Fruit fly (Drosophila melanogaster): ENCODE data around the gene Septin4.

DNA sequence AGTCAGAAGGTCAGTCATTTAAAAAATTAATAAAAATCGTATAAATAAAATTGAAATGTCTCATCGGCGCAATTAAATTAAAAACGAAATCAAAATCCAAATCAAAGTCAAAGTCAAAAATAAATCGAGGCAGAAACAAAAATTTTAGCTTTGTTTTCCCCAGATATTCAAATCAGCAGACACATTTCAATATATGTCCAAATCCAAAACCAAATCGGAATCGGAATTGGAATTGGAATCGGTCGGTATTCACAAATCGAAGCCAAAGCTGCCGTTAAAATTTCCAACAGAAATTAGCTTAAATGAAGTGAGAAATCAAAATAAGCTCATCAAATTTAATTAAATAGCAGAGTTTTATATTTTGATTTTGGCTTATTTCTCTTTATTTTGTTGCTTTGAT lies 41.2 kb upstream of the Septin4 start:
- TF ChIP-seq Myc (optimal IDR thresholded peaks at IDR 0.05) (no peak), psq (optimal IDR thresholded peaks at IDR 0.05) (no peak), insv (optimal IDR thresholded peaks at IDR 0.05) (no peak), Sin3A (optimal IDR thresholded peaks at IDR 0.05) (no peak), h (optimal IDR thresholded peaks at IDR 0.05) (no peak)

Data from Kc167 (cell line).